Worm (Caenorhabditis elegans): ENCODE results near the gene wnk-1.
A peak's percentile ranks its signal among the peaks of the same experiment; 100 is the strongest.

wnk-1 gene

ce11 chrIV:9196755-9197154 lies 3.1 kb upstream of the wnk-1 start (continued):
- TF ChIP-seq arid-1 (GFP tag; conservative IDR thresholded peaks at IDR 0.05) (no peak), zfp-3 (GFP tag; conservative IDR thresholded peaks at IDR 0.05) (0 out of 2 replicates have a peak, but pooled peaks have one; percentile 9)

- TF ChIP-seq dpl-1 (GFP tag; optimal IDR thresholded peaks at IDR 0.05), result no peak
- TF ChIP-seq mdl-1 (tag; optimal IDR thresholded peaks at IDR 0.05), result peak; percentile 30 to 75
- TF ChIP-seq T26A8.4 (GFP tag; IDR thresholded peaks at IDR 0.05), result no peak
- no peak for TF ChIP-seq ceh-82 (tag; optimal IDR thresholded peaks at IDR 0.05)
- peak; percentile 6 for TF ChIP-seq lin-13 (GFP tag; optimal IDR thresholded peaks at IDR 0.05)
- no peak for TF ChIP-seq zag-1 (tag; optimal IDR thresholded peaks at IDR 0.05)
- no peak for TF ChIP-seq tag-97 (GFP tag; IDR thresholded peaks at IDR 0.05)
- no peak for TF ChIP-seq sdz-12 (GFP tag; optimal IDR thresholded peaks at IDR 0.05)
- TF ChIP-seq F44E2.7 (GFP tag; IDR thresholded peaks at IDR 0.05), result no peak
- 0 out of 2 replicates have a peak, but pooled peaks have one; percentile 7 for TF ChIP-seq hmg-1.1 (GFP tag; IDR thresholded peaks at IDR 0.05)
- no peak for TF ChIP-seq ztf-7 (tag; optimal IDR thresholded peaks at IDR 0.05)
- peak; percentile 10 for TF ChIP-seq nhr-6 (tag; optimal IDR thresholded peaks at IDR 0.05)
- TF ChIP-seq fkh-10 (GFP tag; optimal IDR thresholded peaks at IDR 0.05), result no peak
- TF ChIP-seq F37D6.2 (tag; optimal IDR thresholded peaks at IDR 0.05), result no peak
- TF ChIP-seq Y48G9A.11 (GFP tag; IDR thresholded peaks at IDR 0.05), result no peak
- 0 out of 2 replicates have a peak, but pooled peaks have one; percentile 49 for TF ChIP-seq tra-1 (GFP tag; IDR thresholded peaks at IDR 0.05)
- no peak for TF ChIP-seq ceh-20 (GFP tag; IDR thresholded peaks at IDR 0.05)
- no peak for TF ChIP-seq D1046.2 (GFP tag; IDR thresholded peaks at IDR 0.05)
- no peak for TF ChIP-seq nhr-42 (GFP tag; IDR thresholded peaks at IDR 0.05)
- no peak for TF ChIP-seq dmd-8 (GFP tag; IDR thresholded peaks at IDR 0.05)
- TF ChIP-seq dmd-9 (GFP tag; IDR thresholded peaks at IDR 0.05), result no peak
- TF ChIP-seq nhr-25 (tag; optimal IDR thresholded peaks at IDR 0.05; ENCODE audit: borderline replicate concordance, insufficient read depth), result peak; percentile 76
- no peak for TF ChIP-seq nhr-11 (tag; optimal IDR thresholded peaks at IDR 0.05)
- peak; percentile 97 for TF ChIP-seq hlh-30 (tag; optimal IDR thresholded peaks at IDR 0.05; ENCODE audit: insufficient read depth)
- no peak for TF ChIP-seq ZK546.5 (tag; optimal IDR thresholded peaks at IDR 0.05)
- no peak for TF ChIP-seq gei-8 (GFP tag; optimal IDR thresholded peaks at IDR 0.05)
- TF ChIP-seq snpc-1.2 (GFP tag; IDR thresholded peaks at IDR 0.05), result no peak
- no peak for TF ChIP-seq snpc-4 (tag; optimal IDR thresholded peaks at IDR 0.05)
- TF ChIP-seq zip-2 (tag; optimal IDR thresholded peaks at IDR 0.05), result no peak
- no peak for TF ChIP-seq skn-1 (tag; optimal IDR thresholded peaks at IDR 0.05)
- TF ChIP-seq lir-3 (tag; optimal IDR thresholded peaks at IDR 0.05), result no peak
- no peak for TF ChIP-seq spr-1 (tag; optimal IDR thresholded peaks at IDR 0.05)
- TF ChIP-seq aha-1 (tag), result no peak
- TF ChIP-seq unc-62 (GFP tag; optimal IDR thresholded peaks at IDR 0.05 in 1 of 2), result peak in 1 of 2 experiments; percentile 92
- no peak for TF ChIP-seq unc-62 (tag; optimal IDR thresholded peaks at IDR 0.05)
- TF ChIP-seq mdt-29 (GFP tag; IDR thresholded peaks at IDR 0.05), result peak; percentile 75
- peak; percentile 27 for TF ChIP-seq nhr-102 (tag; optimal IDR thresholded peaks at IDR 0.05)
- TF ChIP-seq lim-7 (GFP tag; IDR thresholded peaks at IDR 0.05), result no peak
- TF ChIP-seq arid-1 (GFP tag; conservative IDR thresholded peaks at IDR 0.05), result 0 out of 2 replicates have a peak, but pooled peaks have one; percentile 3
- TF ChIP-seq pqm-1 (tag; optimal IDR thresholded peaks at IDR 0.05), result peak; percentile 31
- TF ChIP-seq daf-19 (GFP tag; conservative IDR thresholded peaks at IDR 0.05), result no peak
- peak; percentile 31 for TF ChIP-seq mes-2 (tag; optimal IDR thresholded peaks at IDR 0.05; ENCODE audit: poor library complexity, severe bottlenecking)
- TF ChIP-seq rbr-2 (tag; optimal IDR thresholded peaks at IDR 0.05), result no peak
- TF ChIP-seq Y105C5A.15 (GFP tag; IDR thresholded peaks at IDR 0.05), result no peak
- 0 out of 2 replicates have a peak, but pooled peaks have one; percentile 29 for TF ChIP-seq lin-1 (GFP tag; IDR thresholded peaks at IDR 0.05)
- TF ChIP-seq egl-43 (GFP tag; IDR thresholded peaks at IDR 0.05), result no peak
- no peak for TF ChIP-seq F10B5.3 (tag; optimal IDR thresholded peaks at IDR 0.05)
- no peak for TF ChIP-seq lin-29 (GFP tag; IDR thresholded peaks at IDR 0.05)
- no peak for TF ChIP-seq madf-9 (GFP tag; conservative IDR thresholded peaks at IDR 0.05)
- TF ChIP-seq nhr-10 (tag; optimal IDR thresholded peaks at IDR 0.05), result peak; percentile 57
These were observed 1.8 kb upstream of the wnk-1 start for ce11 chrIV:9198136-9198535.
